Fruit fly (Drosophila melanogaster) S2 (cell line): ENCODE measurements around the gene Lsd-2.

Experiments
- CG8478 ChIP-seq: fragments of >200 bp; optimal IDR thresholded peaks from 2 replicates; lab custom pipeline; 2018
- CTCF ChIP-seq, 2 experiments: fragments of >200 bp; optimal IDR thresholded peaks; 2 replicates each; lab custom pipeline; 2018

- TF ChIP-seq CTCF (optimal IDR thresholded peaks at IDR 0.05; lab: Kevin White, UChicago), result no peak
- TF ChIP-seq CG8478 (lab: Kevin White, UChicago), result no peak
Observed at dm6 chrX:15023395-15023794, 52.6 kb downstream of the Lsd-2 start.
